Worm (Caenorhabditis elegans): ENCODE data around the gene spig-3.

ce11 chrV:14333116-14333515, 33.6 kb upstream of the spig-3 start, which contains the start of gene srm-4:
- TF ChIP-seq lsy-2 (tag; optimal IDR thresholded peaks at IDR 0.05) (no peak), nhr-77 (tag; optimal IDR thresholded peaks at IDR 0.05) (no peak), nhr-28 (tag; optimal IDR thresholded peaks at IDR 0.05) (no peak), fos-1 (tag; optimal IDR thresholded peaks at IDR 0.05) (no peak), unc-130 (GFP tag; optimal IDR thresholded peaks at IDR 0.05) (no peak), zag-1 (tag; optimal IDR thresholded peaks at IDR 0.05) (no peak), ZK546.5 (tag; optimal IDR thresholded peaks at IDR 0.05) (no peak), ama-1 (optimal IDR thresholded peaks at IDR 0.05) (no peak), aly-2 (tag; optimal IDR thresholded peaks at IDR 0.05) (no peak), skn-1 (tag; optimal IDR thresholded peaks at IDR 0.05) (no peak), snpc-4 (tag; optimal IDR thresholded peaks at IDR 0.05) (no peak), mep-1 (tag; optimal IDR thresholded peaks at IDR 0.05) (no peak), T26A8.4 (GFP tag; IDR thresholded peaks at IDR 0.05) (no peak)
